Worm (Caenorhabditis elegans): Measurements from ENCODE around the gene R01H2.8.

R01H2.8 gene

ce11 chrIII:7068520-7069113, at the start of gene R01H2.8, which contains the start of gene ubc-18:
TSS of gene R01H2.8 (plus strand) at chrIII:7069063.
TSS of gene ubc-18 (minus strand) at chrIII:7068570.
- TF ChIP-seq lin-15B (tag; optimal IDR thresholded peaks at IDR 0.05) = peak; percentile 52
- TF ChIP-seq nhr-23 (tag; optimal IDR thresholded peaks at IDR 0.05) = peak; percentile 25
- TF ChIP-seq ztf-4 (tag; optimal IDR thresholded peaks at IDR 0.05) = no peak
- TF ChIP-seq daf-12 (tag; optimal IDR thresholded peaks at IDR 0.05) = no peak
- TF ChIP-seq hmg-11 (tag; optimal IDR thresholded peaks at IDR 0.05) = peak; percentile 55
- no peak for TF ChIP-seq tbx-2 (tag; optimal IDR thresholded peaks at IDR 0.05)
- TF ChIP-seq ceh-9 (tag; optimal IDR thresholded peaks at IDR 0.05) = no peak
- no peak for TF ChIP-seq eor-1 (tag; optimal IDR thresholded peaks at IDR 0.05)
- TF ChIP-seq pqm-1 (tag; optimal IDR thresholded peaks at IDR 0.05) = no peak
- peak; percentile 32 for TF ChIP-seq snpc-4 (tag; optimal IDR thresholded peaks at IDR 0.05)
- no peak for TF ChIP-seq R02D3.7 (tag; optimal IDR thresholded peaks at IDR 0.05)
- TF ChIP-seq nfya-1 (tag; optimal IDR thresholded peaks at IDR 0.05; ENCODE audit: insufficient read depth) = peak; percentile 46
- TF ChIP-seq nhr-25 (tag; optimal IDR thresholded peaks at IDR 0.05) = no peak
- no peak for TF ChIP-seq elt-1 (tag; optimal IDR thresholded peaks at IDR 0.05)
- peak; percentile 69 for TF ChIP-seq pha-4 (tag; optimal IDR thresholded peaks at IDR 0.05)
- no peak for TF ChIP-seq fkh-2 (tag; optimal IDR thresholded peaks at IDR 0.05)
- TF ChIP-seq ceh-28 (tag; optimal IDR thresholded peaks at IDR 0.05) = no peak
- no peak for TF ChIP-seq unc-39 (tag; optimal IDR thresholded peaks at IDR 0.05)
- no peak for TF ChIP-seq unc-62 (GFP tag; optimal IDR thresholded peaks at IDR 0.05)
- no peak for TF ChIP-seq egl-27 (tag; optimal IDR thresholded peaks at IDR 0.05)
- TF ChIP-seq elt-2 (tag; optimal IDR thresholded peaks at IDR 0.05) = no peak
- TF ChIP-seq lin-39 (tag; optimal IDR thresholded peaks at IDR 0.05) = no peak
- no peak for TF ChIP-seq nhr-76 (tag; optimal IDR thresholded peaks at IDR 0.05)
- TF ChIP-seq nhr-43 (tag; optimal IDR thresholded peaks at IDR 0.05; ENCODE audit: poor library complexity, severe bottlenecking) = no peak
- no peak for TF ChIP-seq fos-1 (tag; optimal IDR thresholded peaks at IDR 0.05)
- TF ChIP-seq mdl-1 (tag; optimal IDR thresholded peaks at IDR 0.05) = no peak
- no peak for TF ChIP-seq lsy-12 (tag; optimal IDR thresholded peaks at IDR 0.05)
- TF ChIP-seq sea-2 (GFP tag; optimal IDR thresholded peaks at IDR 0.05) = no peak
- TF ChIP-seq ceh-82 (tag; optimal IDR thresholded peaks at IDR 0.05) = no peak
- TF ChIP-seq zag-1 (tag; optimal IDR thresholded peaks at IDR 0.05) = no peak
- no peak for TF ChIP-seq nhr-237 (tag; optimal IDR thresholded peaks at IDR 0.05)
- TF ChIP-seq nhr-11 (tag; optimal IDR thresholded peaks at IDR 0.05) = no peak
- no peak for TF ChIP-seq skn-1 (tag; optimal IDR thresholded peaks at IDR 0.05)

ce11 chrIII:7019724-7020123, 49.1 kb upstream of the R01H2.8 start:
- TF ChIP-seq nhr-11 (tag; optimal IDR thresholded peaks at IDR 0.05) (no peak), nhr-12 (tag; optimal IDR thresholded peaks at IDR 0.05) (no peak), ceh-82 (tag; optimal IDR thresholded peaks at IDR 0.05) (no peak), skn-1 (tag; optimal IDR thresholded peaks at IDR 0.05) (no peak)

- TF ChIP-seq eor-1 (tag; optimal IDR thresholded peaks at IDR 0.05) (no peak), mml-1 (tag; optimal IDR thresholded peaks at IDR 0.05) (no peak), daf-12 (tag; optimal IDR thresholded peaks at IDR 0.05) (no peak), nhr-237 (tag; optimal IDR thresholded peaks at IDR 0.05) (no peak), ceh-9 (tag; optimal IDR thresholded peaks at IDR 0.05) (no peak), lin-39 (tag; optimal IDR thresholded peaks at IDR 0.05) (no peak), egl-5 (tag; optimal IDR thresholded peaks at IDR 0.05) (no peak), fkh-2 (tag; optimal IDR thresholded peaks at IDR 0.05) (no peak), jun-1 (tag; optimal IDR thresholded peaks at IDR 0.05) (no peak), nhr-43 (tag; optimal IDR thresholded peaks at IDR 0.05; ENCODE audit: poor library complexity, severe bottlenecking) (no peak), nhr-11 (tag; optimal IDR thresholded peaks at IDR 0.05) (no peak), ama-1 (optimal IDR thresholded peaks at IDR 0.05) (no peak)
Observed at ce11 chrIII:7020500-7020899, 48.4 kb upstream of the R01H2.8 start, which contains the start of gene col-8. TSS of gene col-8 (minus strand) at chrIII:7020600.

ce11 chrIII:7021156-7021637, 47.7 kb upstream of the R01H2.8 start, which contains the start of gene rfl-1:
TSS of gene rfl-1 (plus strand) at chrIII:7021206.
- TF ChIP-seq unc-39 (tag; optimal IDR thresholded peaks at IDR 0.05) = no peak
- no peak for TF ChIP-seq nhr-77 (tag; optimal IDR thresholded peaks at IDR 0.05)
- no peak for TF ChIP-seq eor-1 (tag; optimal IDR thresholded peaks at IDR 0.05)
- no peak for TF ChIP-seq nhr-28 (tag; optimal IDR thresholded peaks at IDR 0.05)
- TF ChIP-seq aly-2 (tag; optimal IDR thresholded peaks at IDR 0.05) = no peak
- no peak for TF ChIP-seq nhr-237 (tag; optimal IDR thresholded peaks at IDR 0.05)
- no peak for TF ChIP-seq snpc-4 (tag; optimal IDR thresholded peaks at IDR 0.05)
- TF ChIP-seq nhr-76 (tag; optimal IDR thresholded peaks at IDR 0.05) = no peak
- TF ChIP-seq lsy-12 (tag; optimal IDR thresholded peaks at IDR 0.05) = no peak
- TF ChIP-seq lin-39 (tag; optimal IDR thresholded peaks at IDR 0.05) = peak; percentile 81
- TF ChIP-seq R02D3.7 (tag; optimal IDR thresholded peaks at IDR 0.05) = peak; percentile 94
- TF ChIP-seq nhr-25 (tag; optimal IDR thresholded peaks at IDR 0.05) = peak; percentile 23
- TF ChIP-seq pha-4 (tag; optimal IDR thresholded peaks at IDR 0.05) = peak; percentile 78
- no peak for TF ChIP-seq nhr-23 (tag; optimal IDR thresholded peaks at IDR 0.05)
- TF ChIP-seq unc-62 (GFP tag; optimal IDR thresholded peaks at IDR 0.05) = no peak
- TF ChIP-seq ceh-9 (tag; optimal IDR thresholded peaks at IDR 0.05) = no peak
- TF ChIP-seq ceh-16 (tag; optimal IDR thresholded peaks at IDR 0.05) = no peak
- no peak for TF ChIP-seq nhr-12 (tag; optimal IDR thresholded peaks at IDR 0.05)
- peak; percentile 70 for TF ChIP-seq skn-1 (tag; optimal IDR thresholded peaks at IDR 0.05)
- TF ChIP-seq daf-12 (tag; optimal IDR thresholded peaks at IDR 0.05) = no peak
- TF ChIP-seq lin-15B (tag; optimal IDR thresholded peaks at IDR 0.05) = peak; percentile 80
- peak; percentile 32 for TF ChIP-seq pqm-1 (tag; optimal IDR thresholded peaks at IDR 0.05)
- no peak for TF ChIP-seq ztf-11 (tag; optimal IDR thresholded peaks at IDR 0.05)
- no peak for TF ChIP-seq mml-1 (tag; optimal IDR thresholded peaks at IDR 0.05)
- TF ChIP-seq ama-1 (optimal IDR thresholded peaks at IDR 0.05) = no peak
- no peak for TF ChIP-seq ZK546.5 (tag; optimal IDR thresholded peaks at IDR 0.05)
- TF ChIP-seq nhr-11 (tag; optimal IDR thresholded peaks at IDR 0.05) = no peak
- TF ChIP-seq ceh-28 (tag; optimal IDR thresholded peaks at IDR 0.05) = peak; percentile 44

All from whole organism, L3 larva.